Fruit fly (Drosophila melanogaster) whole organism, embryonic: ENCODE data around the gene CG45544.

ENCODE experiments used
- Aef1 ChIP-seq: fragments of 200-800 bp; sonication (Bioruptor generic); IDR thresholded peaks from 3 replicates; pipeline ENCODE4 v1.3.6; 2022; ENCODE audit warnings: missing biosample characterization, missing genetic modification characterization
- B-H2 ChIP-seq: fragments of 200-800 bp; sonication (Bioruptor generic); optimal IDR thresholded peaks from 2 replicates; lab custom pipeline; 2018; ENCODE audit warnings: missing biosample characterization, mild to moderate bottlenecking, missing genetic modification characterization
- CG10147 ChIP-seq: fragments of 200-800 bp; sonication (Bioruptor generic); optimal IDR thresholded peaks from 2 replicates; lab custom pipeline; 2019; ENCODE audit warnings: missing biosample characterization, mild to moderate bottlenecking, missing genetic modification characterization, moderate library complexity
- CG10274 ChIP-seq: fragments of 200-800 bp; sonication (Bioruptor generic); optimal IDR thresholded peaks from 3 replicates; lab custom pipeline; 2017; ENCODE audit warnings: missing biosample characterization, mild to moderate bottlenecking, missing genetic modification characterization
- CG11247 ChIP-seq: fragments of 200-800 bp; sonication (Bioruptor generic); IDR thresholded peaks from 2 replicates; pipeline ENCODE4 v1.3.6; 2022; ENCODE audit warnings: missing biosample characterization, missing genetic modification characterization
- CG11723 ChIP-seq: fragments of 200-800 bp; sonication (Bioruptor generic); optimal IDR thresholded peaks from 2 replicates; lab custom pipeline; 2017; ENCODE audit warnings: missing biosample characterization, mild to moderate bottlenecking, missing genetic modification characterization
- CG1603 ChIP-seq: fragments of 200-800 bp; sonication (Bioruptor generic); optimal IDR thresholded peaks from 2 replicates; lab custom pipeline; 2019; ENCODE audit warnings: missing biosample characterization, mild to moderate bottlenecking, missing genetic modification characterization, moderate library complexity
- CG16815 ChIP-seq: fragments of 200-800 bp; sonication (Bioruptor generic); optimal IDR thresholded peaks from 3 replicates; lab custom pipeline; 2017; ENCODE audit warnings: missing biosample characterization, mild to moderate bottlenecking, missing genetic modification characterization
- CG16863 ChIP-seq: fragments of 200-800 bp; sonication (Bioruptor generic); optimal IDR thresholded peaks from 3 replicates; lab custom pipeline; 2016; ENCODE audit warnings: missing biosample characterization, missing genetic modification characterization
- CG17912 ChIP-seq: fragments of 200-800 bp; sonication (Bioruptor generic); optimal IDR thresholded peaks from 2 replicates; lab custom pipeline; 2018; ENCODE audit warnings: missing biosample characterization, mild to moderate bottlenecking, missing genetic modification characterization
- CG18476 ChIP-seq: fragments of 200-800 bp; sonication (Bioruptor generic); optimal IDR thresholded peaks from 2 replicates; lab custom pipeline; 2016; ENCODE audit warnings: missing biosample characterization, mild to moderate bottlenecking, missing genetic modification characterization
- CG2678 ChIP-seq: fragments of 200-800 bp; sonication (Bioruptor generic); optimal IDR thresholded peaks from 3 replicates; lab custom pipeline; 2019; ENCODE audit warnings: missing biosample characterization, mild to moderate bottlenecking, missing genetic modification characterization, moderate library complexity
- CG3281 ChIP-seq: fragments of 200-800 bp; sonication (Bioruptor generic); optimal IDR thresholded peaks from 3 replicates; lab custom pipeline; 2017; ENCODE audit warnings: missing biosample characterization, mild to moderate bottlenecking, missing genetic modification characterization
- CG34224 ChIP-seq: fragments of 200-800 bp; sonication (Bioruptor generic); IDR thresholded peaks from 3 replicates; pipeline ENCODE4 v1.3.6; 2022; ENCODE audit warnings: missing biosample characterization, missing genetic modification characterization; ENCODE audit not compliant: partially characterized antibody
- CG34422 ChIP-seq: fragments of 200-800 bp; sonication (Bioruptor generic); IDR thresholded peaks from 3 replicates; pipeline ENCODE4 v1.3.6; 2022; ENCODE audit warnings: missing biosample characterization, missing genetic modification characterization
- CG3847 ChIP-seq: fragments of 200-800 bp; sonication (Bioruptor generic); IDR thresholded peaks from 2 replicates; pipeline ENCODE4 v1.3.6; 2022; ENCODE audit warnings: missing biosample characterization, missing genetic modification characterization
- CG4730 ChIP-seq: fragments of 200-800 bp; sonication (Bioruptor generic); IDR thresholded peaks from 2 replicates; pipeline ENCODE4 v1.3.6; 2022; ENCODE audit warnings: missing biosample characterization, missing genetic modification characterization
- CG8478 ChIP-seq: fragments of >200 bp; optimal IDR thresholded peaks from 2 replicates; lab custom pipeline; 2018
- CG8765 ChIP-seq: fragments of 200-800 bp; sonication (Bioruptor generic); IDR thresholded peaks from 2 replicates; pipeline ENCODE4 v1.3.6; 2022; ENCODE audit warnings: missing biosample characterization, missing genetic modification characterization
- CG9727 ChIP-seq: fragments of 200-800 bp; sonication (Bioruptor generic); optimal IDR thresholded peaks from 3 replicates; lab custom pipeline; 2017; ENCODE audit warnings: missing biosample characterization, mild to moderate bottlenecking, missing genetic modification characterization
- ERR ChIP-seq: fragments of 200-800 bp; sonication (Bioruptor generic); optimal IDR thresholded peaks from 2 replicates; lab custom pipeline; 2016; ENCODE audit warnings: missing biosample characterization, missing genetic modification characterization
- Ets65A ChIP-seq: fragments of 200-800 bp; sonication (Bioruptor generic); peaks from one replicate; lab custom pipeline; 2016; ENCODE audit warnings: missing biosample characterization, missing genetic modification characterization
- Gug ChIP-seq: fragments of 200-800 bp; sonication (Bioruptor generic); IDR thresholded peaks from 4 replicates; pipeline ENCODE4 v1.3.6; 2022; ENCODE audit warnings: missing biosample characterization, missing genetic modification characterization
- HHEX ChIP-seq: fragments of 200-800 bp; sonication (Bioruptor generic); optimal IDR thresholded peaks from 3 replicates; lab custom pipeline; 2017; ENCODE audit warnings: missing biosample characterization, mild to moderate bottlenecking, missing genetic modification characterization, missing genetic modification reagents
- Hmx ChIP-seq: fragments of 200-800 bp; sonication (Bioruptor generic); optimal IDR thresholded peaks from 2 replicates; lab custom pipeline; 2016; ENCODE audit warnings: missing biosample characterization, missing genetic modification characterization
- MESR4 ChIP-seq: fragments of 200-800 bp; sonication (Bioruptor generic); optimal IDR thresholded peaks from 2 replicates; lab custom pipeline; 2018; ENCODE audit warnings: missing biosample characterization, mild to moderate bottlenecking, missing genetic modification characterization, moderate library complexity
- Mad ChIP-seq: fragments of 200-800 bp; sonication (Bioruptor generic); optimal IDR thresholded peaks from 2 replicates; lab custom pipeline; 2016; ENCODE audit warnings: missing biosample characterization, missing genetic modification characterization
- Max ChIP-seq: fragments of 200-800 bp; sonication (Bioruptor generic); optimal IDR thresholded peaks from 2 replicates; lab custom pipeline; 2016; ENCODE audit warnings: missing biosample characterization, mild to moderate bottlenecking, missing genetic modification characterization
- Meics ChIP-seq: fragments of 200-800 bp; sonication (Bioruptor generic); optimal IDR thresholded peaks from 2 replicates; lab custom pipeline; 2017; ENCODE audit warnings: missing biosample characterization, mild to moderate bottlenecking, missing genetic modification characterization
- Oaz ChIP-seq: fragments of 200-800 bp; sonication (Bioruptor generic); IDR thresholded peaks from 2 replicates; pipeline ENCODE4 v1.3.6; 2022; ENCODE audit warnings: missing biosample characterization, missing genetic modification characterization
- TFAM ChIP-seq: fragments of 200-800 bp; sonication (Bioruptor generic); optimal IDR thresholded peaks from 2 replicates; lab custom pipeline; 2017; ENCODE audit warnings: missing biosample characterization, missing genetic modification characterization, inconsistent platforms
- ash1 ChIP-seq: fragments of 200-800 bp; sonication (Bioruptor generic); optimal IDR thresholded peaks from 2 replicates; lab custom pipeline; 2018; ENCODE audit warnings: missing biosample characterization, mild to moderate bottlenecking, missing genetic modification characterization
- chm ChIP-seq: fragments of 200-800 bp; sonication (Bioruptor generic); IDR thresholded peaks from 2 replicates; pipeline ENCODE4 v1.3.6; 2022; ENCODE audit warnings: missing biosample characterization, missing genetic modification characterization
- corto ChIP-seq: fragments of 200-800 bp; sonication (Bioruptor generic); optimal IDR thresholded peaks from 2 replicates; lab custom pipeline; 2016; ENCODE audit warnings: missing biosample characterization, mild to moderate bottlenecking, missing genetic modification characterization, moderate library complexity
- croc ChIP-seq: fragments of 200-800 bp; sonication (Bioruptor generic); conservative IDR thresholded peaks from 3 replicates; pipeline ENCODE4 v1.3.6; 2022; ENCODE audit warnings: missing biosample characterization, missing genetic modification characterization
- ems ChIP-seq: fragments of 200-800 bp; sonication (Bioruptor generic); optimal IDR thresholded peaks from 3 replicates; lab custom pipeline; 2016; ENCODE audit warnings: missing biosample characterization, missing genetic modification characterization
- hth ChIP-seq: fragments of >200 bp; optimal IDR thresholded peaks from 2 replicates; lab custom pipeline; 2017; ENCODE audit warnings: inconsistent platforms
- insv ChIP-seq, 2 experiments: fragments of 200-800 bp; sonication (Bioruptor generic); optimal IDR thresholded peaks; 3 replicates each; lab custom pipeline; 2016 to 2018; ENCODE audit warnings: missing biosample characterization in 2 of 2, missing genetic modification characterization in 2 of 2
- inv ChIP-seq: fragments of 200-800 bp; sonication (Bioruptor generic); IDR thresholded peaks from 2 replicates; pipeline ENCODE4 v1.3.6; 2022; ENCODE audit warnings: missing biosample characterization, missing genetic modification characterization; ENCODE audit not compliant: partially characterized antibody
- maf-S ChIP-seq: fragments of 200-800 bp; sonication (Bioruptor generic); optimal IDR thresholded peaks from 2 replicates; lab custom pipeline; 2016; ENCODE audit warnings: missing biosample characterization, missing genetic modification characterization
- mirr ChIP-seq: fragments of 200-800 bp; sonication (Bioruptor generic); optimal IDR thresholded peaks from 3 replicates; lab custom pipeline; 2018; ENCODE audit warnings: missing biosample characterization, mild to moderate bottlenecking, missing genetic modification characterization
- mld ChIP-seq: fragments of 200-800 bp; sonication (Bioruptor generic); IDR thresholded peaks from 3 replicates; pipeline ENCODE4 v1.3.6; 2022; ENCODE audit warnings: missing biosample characterization, missing genetic modification characterization; ENCODE audit not compliant: partially characterized antibody
- pb ChIP-seq: fragments of 200-800 bp; sonication (Bioruptor generic); optimal IDR thresholded peaks from 3 replicates; lab custom pipeline; 2016; ENCODE audit warnings: missing biosample characterization, missing genetic modification characterization
- ro ChIP-seq: fragments of 200-800 bp; sonication (Bioruptor generic); IDR thresholded peaks from 2 replicates; pipeline ENCODE4 v1.3.6; 2022; ENCODE audit warnings: missing biosample characterization, missing genetic modification characterization
- sc ChIP-seq, 3 experiments: fragments of >200 bp in 2 of 3; fragments of 200-800 bp in 1 of 3; sonication (Bioruptor generic) in 1 of 3; optimal IDR thresholded peaks; 2 replicates in 2 of 3; 3 replicates in 1 of 3; lab custom pipeline; 2017; ENCODE audit warnings: mild to moderate bottlenecking in 1 of 3, missing biosample characterization in 1 of 3, missing genetic modification characterization in 1 of 3, missing genetic modification reagents in 1 of 3
- sna ChIP-seq: fragments of 200-800 bp; sonication (Bioruptor generic); IDR thresholded peaks from 2 replicates; pipeline ENCODE4 v1.3.6; 2022; ENCODE audit warnings: missing biosample characterization, missing genetic modification characterization; ENCODE audit not compliant: partially characterized antibody
- so ChIP-seq: fragments of 200-800 bp; sonication (Bioruptor generic); IDR thresholded peaks from 3 replicates; pipeline ENCODE4 v1.3.6; 2022; ENCODE audit warnings: missing biosample characterization, missing genetic modification characterization
- tio ChIP-seq: fragments of 200-800 bp; sonication (Bioruptor generic); optimal IDR thresholded peaks from 2 replicates; lab custom pipeline; 2017; ENCODE audit warnings: missing biosample characterization, missing genetic modification characterization, inconsistent platforms
- unc-4 ChIP-seq: fragments of 200-800 bp; sonication (Bioruptor generic); IDR thresholded peaks from 2 replicates; pipeline ENCODE4 v1.3.6; 2022; ENCODE audit warnings: missing biosample characterization, missing genetic modification characterization; ENCODE audit not compliant: partially characterized antibody
- z ChIP-seq: fragments of 200-800 bp; sonication (Bioruptor generic); IDR thresholded peaks from 3 replicates; pipeline ENCODE4 v1.3.6; 2022; ENCODE audit warnings: missing biosample characterization, missing genetic modification characterization

Gene CG45544

dm6 chr3R:29219948-29220347 is 36.3 kb upstream of the CG45544 start, which contains the start of gene eEF1gamma (continued):
- TF ChIP-seq insv (GFP tag; optimal IDR thresholded peaks at IDR 0.05; lab: Kevin White, UChicago) (peak in 1 of 2 experiments; percentile 87), hth (lab: Kevin White, UChicago) (no peak), CG10147 (peak; percentile 93), sc (optimal IDR thresholded peaks at IDR 0.05; lab: Kevin White, UChicago) (no peak), sc (GFP tag; optimal IDR thresholded peaks at IDR 0.05; lab: Kevin White, UChicago) (peak; percentile 92), CG1603 (tag; lab: Kevin White, UChicago) (peak; percentile 95), tio (no peak), chm (peak; percentile 98), croc (GFP tag; lab: Robert Waterston, UW) (peak; percentile 85), CG8478 (lab: Kevin White, UChicago) (no peak), CG4730 (peak; percentile 89), Mad (GFP tag; lab: Kevin White, UChicago) (peak; percentile 96), Aef1 (peak; percentile 83), so (peak; percentile 96), mirr (GFP tag; lab: Kevin White, UChicago) (peak; percentile 99), CG3847 (GFP tag; lab: Robert Waterston, UW) (peak; percentile 93), CG11247 (GFP tag; lab: Robert Waterston, UW) (peak; percentile 96), CG9727 (peak; percentile 98), sna (peak; percentile 88), HHEX (GFP tag; lab: Kevin White, UChicago) (peak; percentile 98), CG3281 (GFP tag; lab: Kevin White, UChicago) (peak; percentile 97), mld (peak; percentile 89), CG18476 (GFP tag; lab: Kevin White, UChicago) (peak; percentile 89), z (peak; percentile 78), Ets65A (GFP tag; lab: Kevin White, UChicago) (peak; percentile 99), CG11723 (GFP tag; lab: Kevin White, UChicago) (peak; percentile 95), CG17912 (GFP tag; lab: Kevin White, UChicago) (peak; percentile 97), CG34224 (GFP tag; lab: Robert Waterston, UW) (peak; percentile 91), Hmx (GFP tag; lab: Kevin White, UChicago) (no peak), CG8765 (GFP tag; lab: Robert Waterston, UW) (peak; percentile 84), ERR (GFP tag; lab: Kevin White, UChicago) (peak; percentile 82), CG2678 (tag; lab: Kevin White, UChicago) (peak; percentile 89), inv (GFP tag; lab: Robert Waterston, UW) (peak; percentile 92), Oaz (peak; percentile 91), unc-4 (peak; percentile 92), ash1 (GFP tag; lab: Kevin White, UChicago) (peak; percentile 96), ro (GFP tag; lab: Robert Waterston, UW) (peak; percentile 83), CG16863 (GFP tag; lab: Kevin White, UChicago) (peak; percentile 93), MESR4 (GFP tag; lab: Kevin White, UChicago) (peak; percentile 97), corto (GFP tag; lab: Kevin White, UChicago) (no peak), Gug (GFP tag; lab: Robert Waterston, UW) (peak; percentile 77), CG10274 (GFP tag; lab: Kevin White, UChicago) (peak; percentile 92), ems (GFP tag; lab: Kevin White, UChicago) (peak; percentile 90), CG34422 (GFP tag; lab: Robert Waterston, UW) (peak; percentile 95), B-H2 (GFP tag; lab: Kevin White, UChicago) (peak; percentile 96), pb (peak; percentile 96), Meics (GFP tag; lab: Kevin White, UChicago) (peak; percentile 98), Max (GFP tag; lab: Kevin White, UChicago) (peak; percentile 96), CG16815 (GFP tag; lab: Kevin White, UChicago) (peak; percentile 84), maf-S (GFP tag; lab: Kevin White, UChicago) (peak; percentile 93), TFAM (GFP tag; lab: Kevin White, UChicago) (peak; percentile 88)
